Worm (Caenorhabditis elegans) whole organism, L2 larva: ENCODE results near the gene clec-162.

Experiments used
- C34F6.9 ChIP-seq: fragments of 150-350 bp; optimal IDR thresholded peaks from 2 replicates; lab custom pipeline; 2014; ENCODE audit warnings: missing biosample characterization, missing genetic modification characterization
- R02D3.7 ChIP-seq: fragments of 150-350 bp; optimal IDR thresholded peaks from 2 replicates; lab custom pipeline; 2014; ENCODE audit warnings: missing biosample characterization, missing genetic modification characterization
- Y55F3AM.14 ChIP-seq: fragments of 200-800 bp; sonication (Bioruptor generic); optimal IDR thresholded peaks from 2 replicates; lab custom pipeline; 2018; ENCODE audit warnings: mild to moderate bottlenecking, missing genetic modification characterization, missing compliant biosample characterization
- ZK546.5 ChIP-seq: sonication (generic microtip); optimal IDR thresholded peaks from 2 replicates; lab custom pipeline; 2017; ENCODE audit warnings: missing biosample characterization, missing genetic modification characterization
- alr-1 ChIP-seq: fragments of 150-350 bp; optimal IDR thresholded peaks from 2 replicates; lab custom pipeline; 2014; ENCODE audit warnings: missing biosample characterization, missing genetic modification characterization
- aly-2 ChIP-seq: fragments of 150-350 bp; optimal IDR thresholded peaks from 2 replicates; lab custom pipeline; 2014; ENCODE audit warnings: missing biosample characterization, missing genetic modification characterization
- ceh-16 ChIP-seq: fragments of 150-350 bp; optimal IDR thresholded peaks from 2 replicates; lab custom pipeline; 2014; ENCODE audit warnings: missing biosample characterization, missing genetic modification characterization
- crh-2 ChIP-seq: sonication (generic microtip); optimal IDR thresholded peaks from 2 replicates; lab custom pipeline; 2017; ENCODE audit warnings: missing biosample characterization, missing genetic modification characterization
- dmd-4 ChIP-seq: sonication (generic microtip); optimal IDR thresholded peaks from 2 replicates; lab custom pipeline; 2017; ENCODE audit warnings: missing biosample characterization, missing genetic modification characterization
- elt-1 ChIP-seq: fragments of 150-350 bp; optimal IDR thresholded peaks from 2 replicates; lab custom pipeline; 2014; ENCODE audit warnings: missing biosample characterization, missing genetic modification characterization
- elt-3 ChIP-seq: sonication (generic microtip); optimal IDR thresholded peaks from 2 replicates; lab custom pipeline; 2017; ENCODE audit warnings: missing biosample characterization, missing genetic modification characterization
- fos-1 ChIP-seq: fragments of 150-350 bp; optimal IDR thresholded peaks from 2 replicates; lab custom pipeline; 2014; ENCODE audit warnings: missing biosample characterization, missing genetic modification characterization
- gmeb-1 ChIP-seq: fragments of 150-350 bp; optimal IDR thresholded peaks from 2 replicates; lab custom pipeline; 2014; ENCODE audit warnings: missing biosample characterization, missing genetic modification characterization
- lin-11 ChIP-seq: fragments of 150-350 bp; sonication (generic microtip); optimal IDR thresholded peaks from 2 replicates; lab custom pipeline; 2014; ENCODE audit warnings: missing biosample characterization, missing genetic modification characterization, inconsistent platforms, mixed read lengths
- lin-13 ChIP-seq: fragments of 150-350 bp; optimal IDR thresholded peaks from 2 replicates; lab custom pipeline; 2014; ENCODE audit warnings: missing biosample characterization, missing genetic modification reagents, missing genetic modification characterization
- lin-39 ChIP-seq: fragments of 150-350 bp; optimal IDR thresholded peaks from 2 replicates; lab custom pipeline; 2014; ENCODE audit warnings: missing biosample characterization, missing genetic modification reagents, missing genetic modification characterization
- lsy-2 ChIP-seq, 2 experiments: fragments of 150-350 bp in 1 of 2; sonication (generic microtip) in 1 of 2; optimal IDR thresholded peaks; 2 replicates each; lab custom pipeline; 2014 to 2017; ENCODE audit warnings: missing biosample characterization in 2 of 2, missing genetic modification characterization in 2 of 2
- mab-5 ChIP-seq: fragments of 150-350 bp; optimal IDR thresholded peaks from 2 replicates; lab custom pipeline; 2014; ENCODE audit warnings: missing biosample characterization, missing genetic modification characterization
- mbf-1 ChIP-seq: sonication (generic microtip); optimal IDR thresholded peaks from 2 replicates; lab custom pipeline; 2017; ENCODE audit warnings: missing biosample characterization, missing genetic modification characterization
- nhr-10 ChIP-seq: sonication (generic microtip); optimal IDR thresholded peaks from 2 replicates; lab custom pipeline; 2017; ENCODE audit warnings: missing biosample characterization, missing genetic modification characterization
- nhr-12 ChIP-seq: fragments of 150-350 bp; optimal IDR thresholded peaks from 2 replicates; lab custom pipeline; 2014; ENCODE audit warnings: missing biosample characterization, missing genetic modification characterization
- nhr-129 ChIP-seq: fragments of 150-350 bp; optimal IDR thresholded peaks from 2 replicates; lab custom pipeline; 2014; ENCODE audit warnings: missing biosample characterization, missing genetic modification characterization
- nhr-21 ChIP-seq: fragments of 150-350 bp; optimal IDR thresholded peaks from 2 replicates; lab custom pipeline; 2014; ENCODE audit warnings: missing biosample characterization, missing genetic modification characterization
- nhr-23 ChIP-seq: fragments of 150-350 bp; optimal IDR thresholded peaks from 2 replicates; lab custom pipeline; 2014; ENCODE audit warnings: missing biosample characterization, missing genetic modification reagents, missing genetic modification characterization
- nhr-237 ChIP-seq: fragments of 150-350 bp; optimal IDR thresholded peaks from 2 replicates; lab custom pipeline; 2014; ENCODE audit warnings: missing biosample characterization, missing genetic modification characterization
- nhr-77 ChIP-seq: fragments of 150-350 bp; optimal IDR thresholded peaks from 2 replicates; lab custom pipeline; 2014; ENCODE audit warnings: missing biosample characterization, missing genetic modification characterization
- peb-1 ChIP-seq: fragments of 150-350 bp; optimal IDR thresholded peaks from 2 replicates; lab custom pipeline; 2014; ENCODE audit warnings: missing biosample characterization, missing genetic modification characterization
- snpc-4 ChIP-seq: fragments of 150-350 bp; optimal IDR thresholded peaks from 2 replicates; lab custom pipeline; 2014; ENCODE audit warnings: missing biosample characterization, missing genetic modification characterization
- unc-55 ChIP-seq: fragments of 150-350 bp; sonication (generic microtip); optimal IDR thresholded peaks from 3 replicates; lab custom pipeline; 2014; ENCODE audit warnings: missing biosample characterization, missing genetic modification reagents, missing genetic modification characterization
- zag-1 ChIP-seq: fragments of 150-350 bp; optimal IDR thresholded peaks from 2 replicates; lab custom pipeline; 2014; ENCODE audit warnings: missing biosample characterization, missing genetic modification characterization
- ztf-1 ChIP-seq: fragments of 200-800 bp; sonication (Bioruptor generic); conservative IDR thresholded peaks from 2 replicates; pipeline ENCODE4 v1.3.6; 2022; ENCODE audit warnings: missing genetic modification characterization, missing compliant biosample characterization
- ztf-11 ChIP-seq: sonication (generic microtip); optimal IDR thresholded peaks from 2 replicates; lab custom pipeline; 2017; ENCODE audit warnings: missing biosample characterization, missing genetic modification characterization
- ztf-4 ChIP-seq: fragments of 150-350 bp; optimal IDR thresholded peaks from 2 replicates; lab custom pipeline; 2014; ENCODE audit warnings: missing biosample characterization, missing genetic modification characterization

The clec-162 gene

DNA sequence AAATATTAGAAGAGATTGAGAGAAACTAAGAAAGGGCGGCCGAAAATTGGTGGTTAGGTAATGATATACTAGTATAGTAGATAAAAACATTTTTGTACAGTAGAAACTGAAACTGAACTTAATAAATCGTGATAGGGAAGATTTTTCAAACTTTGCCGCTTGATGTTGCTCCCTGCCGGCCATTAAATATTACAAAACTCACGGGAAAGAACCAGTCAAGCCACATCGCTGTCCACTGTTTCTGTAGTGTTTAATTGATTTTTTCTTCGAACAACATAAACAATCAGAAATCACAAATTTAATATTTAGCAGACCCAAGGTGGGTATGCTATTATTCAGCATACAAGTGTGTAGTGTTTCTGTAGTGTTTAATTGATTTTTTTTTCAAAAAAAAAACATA is 26.1 kb upstream of the clec-162 start, which contains the start of gene T05G5.5:
Gene T05G5.5 (minus strand): TSS at position 359 of the 400 bp plus-strand sequence.
- TF ChIP-seq ztf-1 (GFP tag; lab: Robert Waterston, UW) (no peak), nhr-10 (no peak), mab-5 (tag; lab: Kevin White, UChicago) (no peak), C34F6.9 (tag; lab: Kevin White, UChicago) (no peak), nhr-21 (tag; lab: Kevin White, UChicago) (no peak), lin-11 (tag; lab: Kevin White, UChicago) (no peak), zag-1 (tag; lab: Kevin White, UChicago) (no peak), dmd-4 (tag; lab: Kevin White, UChicago) (no peak), lin-13 (GFP tag; lab: Kevin White, UChicago) (no peak), ZK546.5 (tag; lab: Kevin White, UChicago) (no peak), ceh-16 (tag; lab: Kevin White, UChicago) (no peak), alr-1 (tag; lab: Kevin White, UChicago) (no peak), ztf-11 (no peak), aly-2 (no peak), Y55F3AM.14 (GFP tag; lab: Kevin White, UChicago) (no peak)

DNA sequence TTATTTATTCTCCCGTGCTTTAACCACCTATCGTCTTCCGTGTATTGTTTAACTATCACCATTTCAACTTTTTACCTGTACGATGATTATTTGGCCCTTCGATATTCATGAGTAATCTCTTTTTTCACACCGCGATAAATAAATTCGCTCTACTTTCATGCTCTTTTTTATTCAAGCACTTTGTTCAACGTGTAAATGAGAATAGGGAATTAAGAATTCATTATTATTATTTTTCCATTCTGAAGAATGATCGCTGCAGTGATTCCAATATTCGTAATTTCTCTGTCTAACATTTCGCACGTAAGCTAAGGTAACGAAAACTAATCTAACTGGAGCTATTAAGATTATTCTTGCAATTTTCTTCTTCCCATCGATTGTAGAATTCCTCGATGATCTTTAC is 23.7 kb upstream of the clec-162 start, which contains the start of gene T05G5.4:
Gene T05G5.4 (plus strand): TSS at position 241 of the 400 bp plus-strand sequence.
- TF ChIP-seq lin-11 (tag; lab: Kevin White, UChicago), result no peak
- TF ChIP-seq R02D3.7 (tag; lab: Kevin White, UChicago), result no peak
- TF ChIP-seq nhr-129 (tag; lab: Kevin White, UChicago), result no peak
- TF ChIP-seq mbf-1, result no peak
- no peak for TF ChIP-seq peb-1 (tag; lab: Kevin White, UChicago)
- no peak for TF ChIP-seq nhr-12 (tag; lab: Kevin White, UChicago)
- TF ChIP-seq elt-1 (tag; lab: Kevin White, UChicago), result no peak
- no peak for TF ChIP-seq ztf-4 (tag; lab: Kevin White, UChicago)
- no peak for TF ChIP-seq dmd-4 (tag; lab: Kevin White, UChicago)
- no peak for TF ChIP-seq snpc-4 (tag; lab: Kevin White, UChicago)
- TF ChIP-seq Y55F3AM.14 (GFP tag; lab: Kevin White, UChicago), result no peak
- no peak for TF ChIP-seq lin-13 (GFP tag; lab: Kevin White, UChicago)
- no peak for TF ChIP-seq alr-1 (tag; lab: Kevin White, UChicago)

DNA sequence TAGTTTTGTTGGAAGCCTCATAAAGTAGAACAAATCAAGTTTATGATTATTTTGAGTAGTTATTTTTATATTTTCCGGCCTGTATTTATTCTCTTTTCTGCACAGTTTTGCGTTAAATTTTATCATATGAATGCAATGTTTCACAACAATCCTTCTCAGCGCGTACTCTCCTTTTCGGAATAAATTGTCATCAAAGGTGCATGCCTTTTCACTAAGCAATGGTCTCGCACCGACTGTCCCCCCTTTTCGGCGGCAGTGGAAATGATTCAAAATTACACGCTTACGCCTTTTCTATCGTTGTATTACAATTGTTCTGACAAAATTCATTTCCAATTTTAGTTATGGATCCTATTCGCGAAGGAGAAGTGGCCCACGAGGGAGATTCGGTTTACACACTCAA is 22.1 kb upstream of the clec-162 start, which contains the start of the genes iff-1 and cdk-1:
Gene iff-1 (minus strand): TSS at position 61 of the 400 bp plus-strand sequence.
Gene cdk-1 (plus strand): TSS at position 340 of the 400 bp plus-strand sequence.
- TF ChIP-seq fos-1 (peak; percentile 25), snpc-4 (tag; lab: Kevin White, UChicago) (no peak), lin-13 (GFP tag; lab: Kevin White, UChicago) (peak; percentile 0), lin-11 (tag; lab: Kevin White, UChicago) (no peak), elt-1 (tag; lab: Kevin White, UChicago) (no peak), R02D3.7 (tag; lab: Kevin White, UChicago) (no peak), aly-2 (no peak), nhr-77 (tag; lab: Kevin White, UChicago) (no peak), ztf-4 (tag; lab: Kevin White, UChicago) (no peak), C34F6.9 (tag; lab: Kevin White, UChicago) (peak; percentile 32), nhr-237 (tag; lab: Kevin White, UChicago) (no peak), gmeb-1 (peak; percentile 83), elt-3 (tag; lab: Kevin White, UChicago) (no peak), unc-55 (GFP tag; lab: Kevin White, UChicago) (peak; percentile 77), peb-1 (tag; lab: Kevin White, UChicago) (no peak), nhr-23 (tag; lab: Kevin White, UChicago) (no peak), lsy-2 (tag; optimal IDR thresholded peaks at IDR 0.05; lab: Kevin White, UChicago) (peak in 1 of 2 experiments; percentile 66), crh-2 (tag; lab: Kevin White, UChicago) (no peak), mbf-1 (no peak), nhr-129 (tag; lab: Kevin White, UChicago) (peak; percentile 78)

DNA sequence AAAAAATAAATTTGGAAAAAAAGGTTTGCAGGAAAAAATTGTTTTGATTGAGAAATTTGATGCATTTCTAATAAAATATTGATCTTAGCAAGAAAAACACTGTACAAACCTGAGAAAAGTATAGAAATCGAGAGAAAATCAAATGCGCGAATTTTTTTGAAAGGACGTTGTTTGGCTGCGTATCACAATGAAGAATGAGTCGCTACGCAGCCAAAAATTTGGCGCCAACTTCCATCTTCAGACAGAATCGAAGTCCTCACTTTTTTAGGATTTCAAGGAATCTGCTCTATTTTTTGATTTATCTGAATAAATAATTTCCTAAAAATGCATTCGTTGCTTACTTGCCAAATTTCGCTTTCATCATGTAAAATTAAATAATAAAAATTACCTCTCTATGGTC is 21.7 kb upstream of the clec-162 start:
- TF ChIP-seq nhr-23 (tag; lab: Kevin White, UChicago), result no peak
- no peak for TF ChIP-seq lin-39 (tag; lab: Kevin White, UChicago)
- no peak for TF ChIP-seq peb-1 (tag; lab: Kevin White, UChicago)
- no peak for TF ChIP-seq nhr-237 (tag; lab: Kevin White, UChicago)
- no peak for TF ChIP-seq alr-1 (tag; lab: Kevin White, UChicago)
